Fruit fly (Drosophila melanogaster) whole organism, embryonic: Measurements from ENCODE around the gene Pvr.
A peak's percentile ranks its signal among the peaks of the same experiment; 100 is the strongest.

Source experiments
- B-H1 ChIP-seq: fragments of 200-800 bp; sonication (Bioruptor generic); IDR thresholded peaks from 3 replicates; pipeline ENCODE4 v1.3.6; 2022; ENCODE audit warnings: missing biosample characterization, missing genetic modification characterization
- Bgb ChIP-seq: fragments of 200-800 bp; sonication (Bioruptor generic); IDR thresholded peaks from 2 replicates; pipeline ENCODE4 v1.3.6; 2022; ENCODE audit warnings: missing biosample characterization, missing genetic modification characterization; ENCODE audit not compliant: partially characterized antibody
- C15 ChIP-seq: fragments of 200-800 bp; sonication (Bioruptor generic); IDR thresholded peaks from 3 replicates; pipeline ENCODE4 v1.3.6; 2022; ENCODE audit warnings: missing biosample characterization, missing genetic modification characterization
- CG10565 ChIP-seq: fragments of 200-800 bp; sonication (Bioruptor generic); optimal IDR thresholded peaks from 3 replicates; lab custom pipeline; 2016; ENCODE audit warnings: missing biosample characterization, mild to moderate bottlenecking, missing genetic modification characterization
- CG11398 ChIP-seq: fragments of 200-800 bp; sonication (Bioruptor generic); optimal IDR thresholded peaks from 2 replicates; lab custom pipeline; 2016; ENCODE audit warnings: missing biosample characterization, missing genetic modification characterization
- CG12155 ChIP-seq: fragments of 200-800 bp; sonication (Bioruptor generic); optimal IDR thresholded peaks from 3 replicates; lab custom pipeline; 2016; ENCODE audit warnings: missing biosample characterization, missing genetic modification characterization
- CG13296 ChIP-seq: fragments of 200-800 bp; sonication (Bioruptor generic); optimal IDR thresholded peaks from 3 replicates; lab custom pipeline; 2018; ENCODE audit warnings: missing biosample characterization, mild to moderate bottlenecking, missing genetic modification characterization
- CG14667 ChIP-seq: fragments of 200-800 bp; sonication (Bioruptor generic); IDR thresholded peaks from 2 replicates; pipeline ENCODE4 v1.3.6; 2022; ENCODE audit warnings: missing biosample characterization, missing genetic modification characterization
- CG15514 ChIP-seq: fragments of 200-800 bp; sonication (Bioruptor generic); optimal IDR thresholded peaks from 3 replicates; lab custom pipeline; 2017; ENCODE audit warnings: missing biosample characterization, missing genetic modification characterization, mild to moderate bottlenecking, moderate library complexity, missing genetic modification reagents
- CG2678 ChIP-seq: fragments of 200-800 bp; sonication (Bioruptor generic); optimal IDR thresholded peaks from 3 replicates; lab custom pipeline; 2019; ENCODE audit warnings: missing biosample characterization, mild to moderate bottlenecking, missing genetic modification characterization, moderate library complexity
- CG30431 ChIP-seq: fragments of 200-800 bp; sonication (Bioruptor generic); optimal IDR thresholded peaks from 2 replicates; lab custom pipeline; 2017; ENCODE audit warnings: missing biosample characterization, missing genetic modification characterization
- CG3281 ChIP-seq: fragments of 200-800 bp; sonication (Bioruptor generic); optimal IDR thresholded peaks from 3 replicates; lab custom pipeline; 2017; ENCODE audit warnings: missing biosample characterization, mild to moderate bottlenecking, missing genetic modification characterization
- CG34224 ChIP-seq: fragments of 200-800 bp; sonication (Bioruptor generic); IDR thresholded peaks from 3 replicates; pipeline ENCODE4 v1.3.6; 2022; ENCODE audit warnings: missing biosample characterization, missing genetic modification characterization; ENCODE audit not compliant: partially characterized antibody
- CG5953 ChIP-seq: fragments of 200-800 bp; sonication (Bioruptor generic); IDR thresholded peaks from 2 replicates; pipeline ENCODE4 v1.3.6; 2022; ENCODE audit warnings: missing biosample characterization, missing genetic modification characterization
- CG6175 ChIP-seq: fragments of 200-800 bp; sonication (Bioruptor generic); IDR thresholded peaks from 3 replicates; pipeline ENCODE4 v1.3.6; 2022; ENCODE audit warnings: missing biosample characterization, missing genetic modification characterization
- CG6765 ChIP-seq: fragments of 200-800 bp; sonication (Bioruptor generic); optimal IDR thresholded peaks from 3 replicates; lab custom pipeline; 2017; ENCODE audit warnings: missing biosample characterization, mild to moderate bottlenecking, missing genetic modification characterization
- CG7786 ChIP-seq: fragments of 200-800 bp; sonication (Bioruptor generic); optimal IDR thresholded peaks from 2 replicates; lab custom pipeline; 2016; ENCODE audit warnings: missing biosample characterization, missing genetic modification characterization
- CG9876 ChIP-seq: fragments of 200-800 bp; sonication (Bioruptor generic); optimal IDR thresholded peaks from 2 replicates; lab custom pipeline; 2016; ENCODE audit warnings: missing biosample characterization, missing genetic modification characterization
- Dbx ChIP-seq: fragments of 200-800 bp; sonication (Bioruptor generic); IDR thresholded peaks from 3 replicates; pipeline ENCODE4 v1.3.6; 2022; ENCODE audit warnings: missing biosample characterization, missing genetic modification characterization
- Deaf1 ChIP-seq: fragments of 200-800 bp; optimal IDR thresholded peaks from 3 replicates; lab custom pipeline; 2019; ENCODE audit warnings: missing biosample characterization, mild to moderate bottlenecking, missing genetic modification characterization, moderate library complexity
- Dek ChIP-seq: fragments of 200-800 bp; sonication (Bioruptor generic); optimal IDR thresholded peaks from 3 replicates; lab custom pipeline; 2019; ENCODE audit warnings: missing biosample characterization, mild to moderate bottlenecking, missing genetic modification characterization, moderate library complexity
- Dip3 ChIP-seq: fragments of 200-800 bp; sonication (Bioruptor generic); optimal IDR thresholded peaks from 3 replicates; lab custom pipeline; 2016; ENCODE audit warnings: missing biosample characterization, missing genetic modification characterization
- HLHmδ ChIP-seq: fragments of 200-800 bp; sonication (Bioruptor generic); optimal IDR thresholded peaks from 2 replicates; lab custom pipeline; 2018; ENCODE audit warnings: missing biosample characterization, mild to moderate bottlenecking, missing genetic modification characterization, moderate library complexity
- Hr3 ChIP-seq: fragments of 200-800 bp; sonication (Bioruptor generic); optimal IDR thresholded peaks from 3 replicates; lab custom pipeline; 2016; ENCODE audit warnings: missing biosample characterization, missing genetic modification characterization
- Hr78 ChIP-seq, 2 experiments: fragments of 200-800 bp in 1 of 2; fragments of >200 bp in 1 of 2; sonication (Bioruptor generic) in 1 of 2; optimal IDR thresholded peaks; 2 replicates each; lab custom pipeline; 2017 to 2019; ENCODE audit warnings: missing biosample characterization in 2 of 2, missing genetic modification characterization in 2 of 2, mild to moderate bottlenecking in 1 of 2, moderate library complexity in 1 of 2
- MBD-R2 ChIP-seq: fragments of 200-800 bp; sonication (Bioruptor generic); IDR thresholded peaks from 2 replicates; pipeline ENCODE4 v1.3.6; 2022; ENCODE audit warnings: missing biosample characterization, missing genetic modification characterization
- NfI ChIP-seq: fragments of 200-800 bp; sonication (Bioruptor generic); optimal IDR thresholded peaks from 3 replicates; lab custom pipeline; 2018; ENCODE audit warnings: missing biosample characterization, mild to moderate bottlenecking, missing genetic modification characterization, moderate library complexity
- Stat92E ChIP-seq, 3 experiments: fragments of >200 bp in 2 of 3; fragments of 200-800 bp in 1 of 3; sonication (Bioruptor generic) in 1 of 3; optimal IDR thresholded peaks; 2 replicates each; lab custom pipeline; 2017 to 2019; ENCODE audit warnings: missing biosample characterization in 3 of 3, missing genetic modification characterization in 3 of 3, mild to moderate bottlenecking in 1 of 3, moderate library complexity in 1 of 3
- aop ChIP-seq: fragments of 200-800 bp; sonication (Bioruptor generic); IDR thresholded peaks from 2 replicates; pipeline ENCODE4 v1.3.6; 2022; ENCODE audit warnings: missing biosample characterization, missing genetic modification characterization
- ash1 ChIP-seq: fragments of 200-800 bp; sonication (Bioruptor generic); optimal IDR thresholded peaks from 2 replicates; lab custom pipeline; 2018; ENCODE audit warnings: missing biosample characterization, mild to moderate bottlenecking, missing genetic modification characterization
- cas ChIP-seq: fragments of 200-800 bp; sonication (Bioruptor generic); IDR thresholded peaks from 2 replicates; pipeline ENCODE4 v1.3.6; 2022; ENCODE audit warnings: missing biosample characterization, missing genetic modification characterization
- cato ChIP-seq: fragments of 200-800 bp; sonication (Bioruptor generic); optimal IDR thresholded peaks from 2 replicates; lab custom pipeline; 2016; ENCODE audit warnings: missing biosample characterization, missing genetic modification characterization, borderline replicate concordance
- chif ChIP-seq, 2 experiments: fragments of 200-800 bp; sonication (Bioruptor generic); optimal IDR thresholded peaks; 3 replicates each; lab custom pipeline; 2016; ENCODE audit warnings: missing biosample characterization in 2 of 2, missing genetic modification characterization in 2 of 2
- eyg ChIP-seq: fragments of 200-800 bp; sonication (Bioruptor generic); optimal IDR thresholded peaks from 3 replicates; lab custom pipeline; 2016; ENCODE audit warnings: missing biosample characterization, missing genetic modification characterization
- fd102C ChIP-seq: fragments of 200-800 bp; sonication (Bioruptor generic); optimal IDR thresholded peaks from 2 replicates; lab custom pipeline; 2018; ENCODE audit warnings: missing biosample characterization, mild to moderate bottlenecking, missing genetic modification characterization, moderate library complexity
- gcm2 ChIP-seq: fragments of 200-800 bp; sonication (Bioruptor generic); optimal IDR thresholded peaks from 2 replicates; lab custom pipeline; 2016; ENCODE audit warnings: missing biosample characterization, missing genetic modification characterization
- grn ChIP-seq: fragments of 200-800 bp; sonication (Bioruptor generic); optimal IDR thresholded peaks from 3 replicates; lab custom pipeline; 2017; ENCODE audit warnings: missing biosample characterization, missing genetic modification characterization
- gt ChIP-seq: fragments of 200-800 bp; sonication (Bioruptor generic); IDR thresholded peaks from 2 replicates; pipeline ENCODE4 v1.3.6; 2022; ENCODE audit warnings: missing biosample characterization, missing genetic modification characterization
- hbn ChIP-seq: fragments of 200-800 bp; sonication (Bioruptor generic); IDR thresholded peaks from 2 replicates; pipeline ENCODE4 v1.3.6; 2022; ENCODE audit warnings: missing biosample characterization, missing genetic modification characterization; ENCODE audit not compliant: partially characterized antibody
- klu ChIP-seq: fragments of 200-800 bp; sonication (Bioruptor generic); IDR thresholded peaks from 2 replicates; pipeline ENCODE4 v1.3.6; 2022; ENCODE audit warnings: missing biosample characterization, missing genetic modification characterization
- pnt ChIP-seq: fragments of 200-800 bp; sonication (Bioruptor generic); optimal IDR thresholded peaks from 3 replicates; lab custom pipeline; 2016; ENCODE audit warnings: missing biosample characterization, missing genetic modification characterization
- sens ChIP-seq: fragments of 200-800 bp; sonication (Bioruptor generic); peaks from one replicate; lab custom pipeline; 2016; ENCODE audit warnings: missing biosample characterization, missing genetic modification characterization
- seq ChIP-seq: fragments of 200-800 bp; sonication (Bioruptor generic); IDR thresholded peaks from 2 replicates; pipeline ENCODE4 v1.3.6; 2022; ENCODE audit warnings: missing biosample characterization, missing genetic modification characterization
- shn ChIP-seq: fragments of 200-800 bp; sonication (Bioruptor generic); optimal IDR thresholded peaks from 3 replicates; lab custom pipeline; 2016; ENCODE audit warnings: missing biosample characterization, missing genetic modification characterization
- sob ChIP-seq: fragments of 200-800 bp; sonication (Bioruptor generic); IDR thresholded peaks from 2 replicates; pipeline ENCODE4 v1.3.6; 2022; ENCODE audit warnings: missing biosample characterization, missing genetic modification characterization
- sqz ChIP-seq: fragments of 200-800 bp; sonication (Bioruptor generic); optimal IDR thresholded peaks from 3 replicates; lab custom pipeline; 2018; ENCODE audit warnings: missing biosample characterization, mild to moderate bottlenecking, missing genetic modification characterization
- sug ChIP-seq: fragments of 200-800 bp; optimal IDR thresholded peaks from 2 replicates; lab custom pipeline; 2019; ENCODE audit warnings: missing biosample characterization, mild to moderate bottlenecking, missing genetic modification characterization, moderate library complexity
- tgo ChIP-seq: fragments of 200-800 bp; sonication (Bioruptor generic); IDR thresholded peaks from 3 replicates; pipeline ENCODE4 v1.3.6; 2022; ENCODE audit warnings: missing biosample characterization, missing genetic modification characterization
- tio ChIP-seq: fragments of 200-800 bp; sonication (Bioruptor generic); optimal IDR thresholded peaks from 2 replicates; lab custom pipeline; 2017; ENCODE audit warnings: missing biosample characterization, missing genetic modification characterization, inconsistent platforms
- twi ChIP-seq: fragments of 200-800 bp; optimal IDR thresholded peaks from 2 replicates; lab custom pipeline; 2019; ENCODE audit warnings: missing biosample characterization, mild to moderate bottlenecking, missing genetic modification characterization, moderate library complexity

Pvr gene

dm6 chr2L:8277561-8278201, 38.0 kb upstream of the Pvr start (continued):
- TF ChIP-seq aop (GFP tag; lab: Robert Waterston, UW) (peak; percentile 94), Hr78 (GFP tag; optimal IDR thresholded peaks at IDR 0.05; lab: Kevin White, UChicago) (peak in 1 of 2 experiments; percentile 86), tgo (GFP tag; lab: Robert Waterston, UW) (peak; percentile 99), CG6175 (GFP tag; lab: Robert Waterston, UW) (peak; percentile 95), NfI (GFP tag; lab: Kevin White, UChicago) (peak; percentile 94), tio (GFP tag; lab: Kevin White, UChicago) (peak; percentile 96), klu (peak; percentile 96), B-H1 (GFP tag; lab: Robert Waterston, UW) (peak; percentile 97), twi (tag; lab: Kevin White, UChicago) (peak; percentile 90), C15 (GFP tag; lab: Robert Waterston, UW) (peak; percentile 92), Hr3 (GFP tag; lab: Kevin White, UChicago) (peak; percentile 99), Dip3 (GFP tag; lab: Kevin White, UChicago) (peak; percentile 71), CG11398 (peak; percentile 84), shn (GFP tag; lab: Kevin White, UChicago) (peak; percentile 65), CG6765 (GFP tag; lab: Kevin White, UChicago) (peak; percentile 91), sqz (GFP tag; lab: Kevin White, UChicago) (peak; percentile 98), cas (GFP tag; lab: Robert Waterston, UW) (peak; percentile 93), Bgb (GFP tag; lab: Robert Waterston, UW) (no peak), Dek (tag; lab: Kevin White, UChicago) (peak; percentile 96), seq (GFP tag; lab: Robert Waterston, UW) (peak; percentile 98), CG15514 (GFP tag; lab: Kevin White, UChicago) (peak; percentile 90), sens (GFP tag; lab: Kevin White, UChicago) (peak; percentile 99), sug (tag; lab: Kevin White, UChicago) (peak; percentile 81), MBD-R2 (GFP tag; lab: Robert Waterston, UW) (peak; percentile 90), Deaf1 (tag; lab: Kevin White, UChicago) (peak; percentile 78), fd102C (GFP tag; lab: Kevin White, UChicago) (peak; percentile 92), chif (GFP tag; optimal IDR thresholded peaks at IDR 0.05; lab: Kevin White, UChicago) (peak; percentile 90 to 96), CG2678 (tag; lab: Kevin White, UChicago) (peak; percentile 98), HLHmδ (GFP tag; lab: Kevin White, UChicago) (peak; percentile 91), CG12155 (peak; percentile 94), CG5953 (GFP tag; lab: Robert Waterston, UW) (peak; percentile 98), CG7786 (GFP tag; lab: Kevin White, UChicago) (peak; percentile 75), CG13296 (GFP tag; lab: Kevin White, UChicago) (peak; percentile 97), CG9876 (GFP tag; lab: Kevin White, UChicago) (peak; percentile 58), CG14667 (GFP tag; lab: Robert Waterston, UW) (peak; percentile 98; the same call in 1 of the 2 replicates), Stat92E (GFP tag; optimal IDR thresholded peaks at IDR 0.05; lab: Kevin White, UChicago) (peak in 1 of 3 experiments; percentile 98), CG30431 (GFP tag; lab: Kevin White, UChicago) (peak; percentile 93), sob (GFP tag; lab: Robert Waterston, UW) (peak; percentile 99), CG34224 (no peak), hbn (GFP tag; lab: Robert Waterston, UW) (no peak), Dbx (GFP tag; lab: Robert Waterston, UW) (peak; percentile 95), eyg (peak; percentile 72), cato (GFP tag; lab: Kevin White, UChicago) (peak; percentile 98), ash1 (GFP tag; lab: Kevin White, UChicago) (peak; percentile 63), gt (GFP tag; lab: Robert Waterston, UW) (peak; percentile 97), grn (peak; percentile 86), CG10565 (GFP tag; lab: Kevin White, UChicago) (peak; percentile 91), pnt (GFP tag; lab: Kevin White, UChicago) (peak; percentile 85), CG3281 (peak; percentile 95), gcm2 (peak; percentile 91)
